Fruit fly (Drosophila melanogaster) S2 (cell line): Measurements from ENCODE around the gene RabGGTa.

Experiments
- CG8478 ChIP-seq: fragments of >200 bp; optimal IDR thresholded peaks from 2 replicates; lab custom pipeline; 2018
- CTCF ChIP-seq, 2 experiments: fragments of >200 bp; optimal IDR thresholded peaks; 2 replicates each; lab custom pipeline; 2018

dm6 chr3R:5112814-5113486, 14.9 kb upstream of the RabGGTa start:
- no peak for TF ChIP-seq CG8478 (lab: Kevin White, UChicago)
- TF ChIP-seq CTCF (optimal IDR thresholded peaks at IDR 0.05; lab: Kevin White, UChicago): no peak
